Worm (Caenorhabditis elegans) whole organism, young adult: Measurements from ENCODE around the gene B0280.17.
"Not testable (repeated sequence)": the region's sequence is repeated elsewhere in the genome, so short reads cannot be mapped to it uniquely, and the experiment has no call there.

Source experiments
- B0019.2 ChIP-seq: fragments of 200-800 bp; sonication (Bioruptor generic); conservative IDR thresholded peaks from 2 replicates; pipeline ENCODE4 v1.3.6; 2022; ENCODE audit warnings: missing genetic modification reagents, missing genetic modification characterization, missing compliant biosample characterization
- C17E4.6 ChIP-seq: fragments of 200-800 bp; sonication (Bioruptor generic); IDR thresholded peaks from 2 replicates; pipeline ENCODE4 v1.3.6; 2022; ENCODE audit warnings: missing genetic modification reagents, missing genetic modification characterization, missing compliant biosample characterization
- F22D6.2 ChIP-seq: sonication (generic microtip); optimal IDR thresholded peaks from 2 replicates; lab custom pipeline; 2016; ENCODE audit warnings: mild to moderate bottlenecking, missing genetic modification characterization, missing compliant biosample characterization
- F49E8.2 ChIP-seq: sonication (generic microtip); optimal IDR thresholded peaks from 3 replicates; lab custom pipeline; 2017; ENCODE audit warnings: missing genetic modification characterization, mild to moderate bottlenecking, missing compliant biosample characterization, antibody characterized with exemption, moderate library complexity; ENCODE audit not compliant: insufficient read depth
- F52B5.7 ChIP-seq: sonication (generic microtip); optimal IDR thresholded peaks from 2 replicates; lab custom pipeline; 2016; ENCODE audit warnings: mild to moderate bottlenecking, missing genetic modification characterization, missing compliant biosample characterization
- F55B11.4 ChIP-seq: sonication (generic microtip); optimal IDR thresholded peaks from 2 replicates; lab custom pipeline; 2016; ENCODE audit warnings: missing compliant biosample characterization, missing genetic modification characterization, borderline replicate concordance; ENCODE audit not compliant: insufficient read depth
- K11D2.4 ChIP-seq: fragments of 200-800 bp; sonication (Bioruptor generic); IDR thresholded peaks from 2 replicates; pipeline ENCODE4 v1.3.6; 2022; ENCODE audit warnings: missing genetic modification reagents, missing genetic modification characterization, missing compliant biosample characterization
- K12H6.12 ChIP-seq: fragments of 200-800 bp; sonication (Bioruptor generic); optimal IDR thresholded peaks from 2 replicates; lab custom pipeline; 2018; ENCODE audit warnings: mild to moderate bottlenecking, missing genetic modification characterization, missing compliant biosample characterization
- Y53F4B.3 ChIP-seq: fragments of 200-800 bp; sonication (Bioruptor generic); IDR thresholded peaks from 2 replicates; pipeline ENCODE4 v1.3.6; 2022; ENCODE audit warnings: missing genetic modification reagents, missing genetic modification characterization, missing compliant biosample characterization
- Y53G8AR.9 ChIP-seq: fragments of 200-800 bp; sonication (Bioruptor generic); conservative IDR thresholded peaks from 2 replicates; pipeline ENCODE4 v1.3.6; 2022; ENCODE audit warnings: missing genetic modification reagents, missing genetic modification characterization, missing compliant biosample characterization
- attf-5 ChIP-seq: fragments of 200-800 bp; sonication (Bioruptor generic); optimal IDR thresholded peaks from 2 replicates; lab custom pipeline; 2018; ENCODE audit warnings: mild to moderate bottlenecking, missing genetic modification characterization, missing compliant biosample characterization
- cebp-1 ChIP-seq, 2 experiments: fragments of 200-800 bp in 1 of 2; sonication (Bioruptor generic) in 1 of 2; sonication (generic microtip) in 1 of 2; IDR thresholded peaks in 1 of 2; optimal IDR thresholded peaks in 1 of 2; 2 replicates each; pipeline versions ENCODE4 v1.3.6 to Lab custom; 2017 to 2022; ENCODE audit warnings: missing compliant biosample characterization in 2 of 2, missing genetic modification characterization in 2 of 2, mild to moderate bottlenecking in 1 of 2, missing genetic modification reagents in 1 of 2, moderate library complexity in 1 of 2
- ceh-91 ChIP-seq: fragments of 200-800 bp; sonication (Bioruptor generic); IDR thresholded peaks from 2 replicates; pipeline ENCODE4 v1.3.6; 2022; ENCODE audit warnings: missing genetic modification reagents, missing genetic modification characterization, missing compliant biosample characterization
- chd-7 ChIP-seq: sonication (generic microtip); optimal IDR thresholded peaks from 2 replicates; lab custom pipeline; 2016; ENCODE audit warnings: mild to moderate bottlenecking, missing genetic modification characterization, moderate library complexity, missing compliant biosample characterization
- dox-1 ChIP-seq: fragments of 200-800 bp; sonication (Bioruptor generic); IDR thresholded peaks from 2 replicates; pipeline ENCODE4 v1.3.6; 2022; ENCODE audit warnings: missing genetic modification reagents, missing genetic modification characterization, missing compliant biosample characterization
- hlh-26 ChIP-seq: fragments of 200-800 bp; sonication (Bioruptor generic); conservative IDR thresholded peaks from 2 replicates; pipeline ENCODE4 v1.3.6; 2022; ENCODE audit warnings: missing genetic modification reagents, missing genetic modification characterization, missing compliant biosample characterization
- hmg-1.2 ChIP-seq: fragments of 200-800 bp; sonication (Bioruptor generic); IDR thresholded peaks from 2 replicates; pipeline ENCODE4 v1.3.6; 2022; ENCODE audit warnings: missing genetic modification reagents, missing genetic modification characterization, missing compliant biosample characterization
- hrde-1 ChIP-seq: sonication (generic microtip); optimal IDR thresholded peaks from 2 replicates; lab custom pipeline; 2016; ENCODE audit warnings: missing genetic modification characterization, mild to moderate bottlenecking, missing compliant biosample characterization, moderate library complexity, missing genotype, missing genetic modification reagents, borderline replicate concordance
- lin-26 ChIP-seq: fragments of 200-800 bp; sonication (Bioruptor generic); IDR thresholded peaks from 2 replicates; pipeline ENCODE4 v1.3.6; 2022; ENCODE audit warnings: missing genetic modification reagents, missing genetic modification characterization, missing compliant biosample characterization
- lsl-1 ChIP-seq: fragments of 200-800 bp; sonication (Bioruptor generic); optimal IDR thresholded peaks from 2 replicates; lab custom pipeline; 2018; ENCODE audit warnings: mild to moderate bottlenecking, missing genetic modification characterization, moderate library complexity, missing compliant biosample characterization
- madf-3 ChIP-seq: fragments of 200-800 bp; sonication (Bioruptor generic); IDR thresholded peaks from 2 replicates; pipeline ENCODE4 v1.3.6; 2022; ENCODE audit warnings: missing genetic modification reagents, missing genetic modification characterization, missing compliant biosample characterization
- mes-4 ChIP-seq: sonication (generic microtip); optimal IDR thresholded peaks from 2 replicates; lab custom pipeline; 2016; ENCODE audit warnings: missing genotype, missing genetic modification characterization, missing compliant biosample characterization
- nfya-1 ChIP-seq: sonication (generic microtip); optimal IDR thresholded peaks from 2 replicates; lab custom pipeline; 2017; ENCODE audit warnings: antibody characterized with exemption, missing compliant biosample characterization, missing genetic modification characterization, borderline replicate concordance; ENCODE audit not compliant: insufficient read depth
- nhr-90 ChIP-seq: sonication (generic microtip); optimal IDR thresholded peaks from 2 replicates; lab custom pipeline; 2016; ENCODE audit warnings: missing genotype, mild to moderate bottlenecking, missing genetic modification characterization, missing compliant biosample characterization
- pbrm-1 ChIP-seq: fragments of 200-800 bp; sonication (Bioruptor generic); IDR thresholded peaks from 2 replicates; pipeline ENCODE4 v1.3.6; 2022; ENCODE audit warnings: missing genetic modification reagents, missing genetic modification characterization, missing compliant biosample characterization
- rcor-1 ChIP-seq: fragments of 200-800 bp; sonication (Bioruptor generic); IDR thresholded peaks from 2 replicates; pipeline ENCODE4 v1.3.6; 2022; ENCODE audit warnings: missing genetic modification reagents, missing genetic modification characterization, missing compliant biosample characterization
- rpc-1 ChIP-seq, 2 experiments: fragments of 150-350 bp in 1 of 2; sonication (generic microtip) in 1 of 2; optimal IDR thresholded peaks; 2 replicates each; lab custom pipeline; 2014 to 2018; ENCODE audit warnings: missing biosample characterization in 1 of 2, missing genetic modification characterization in 1 of 2, missing genetic modification reagents in 1 of 2, missing genotype in 1 of 2
- sdz-38 ChIP-seq: sonication (generic microtip); optimal IDR thresholded peaks from 2 replicates; lab custom pipeline; 2016; ENCODE audit warnings: missing genotype, missing genetic modification characterization, missing compliant biosample characterization
- sea-2 ChIP-seq: fragments of 200-800 bp; sonication (Bioruptor generic); IDR thresholded peaks from 2 replicates; pipeline ENCODE4 v1.3.6; 2022; ENCODE audit warnings: missing genetic modification characterization, missing compliant biosample characterization
- snpc-1.1 ChIP-seq: sonication (generic microtip); optimal IDR thresholded peaks from 2 replicates; lab custom pipeline; 2017; ENCODE audit warnings: missing genetic modification characterization, mild to moderate bottlenecking, missing compliant biosample characterization, antibody characterized with exemption, moderate library complexity, missing genotype, missing genetic modification reagents; ENCODE audit not compliant: insufficient read depth
- snpc-1.3 ChIP-seq: sonication (generic microtip); optimal IDR thresholded peaks from 2 replicates; lab custom pipeline; 2017; ENCODE audit warnings: missing genetic modification characterization, mild to moderate bottlenecking, missing compliant biosample characterization, antibody characterized with exemption, moderate library complexity, missing genotype, missing genetic modification reagents; ENCODE audit not compliant: insufficient read depth
- snpc-3.4 ChIP-seq: sonication (generic microtip); optimal IDR thresholded peaks from 2 replicates; lab custom pipeline; 2017; ENCODE audit warnings: missing genetic modification characterization, mild to moderate bottlenecking, missing compliant biosample characterization, antibody characterized with exemption, moderate library complexity, missing genotype, missing genetic modification reagents
- snpc-4 ChIP-seq, 5 experiments: fragments of 150-350 bp in 1 of 5; sonication (generic microtip) in 4 of 5; optimal IDR thresholded peaks; 2 replicates each; lab custom pipeline; 2014 to 2018; ENCODE audit warnings: missing genetic modification characterization in 5 of 5, missing biosample characterization in 3 of 5, antibody characterized with exemption in 2 of 5, mild to moderate bottlenecking in 2 of 5, missing compliant biosample characterization in 2 of 5, missing genotype in 2 of 5, moderate library complexity in 2 of 5, missing genetic modification reagents in 1 of 5
- sptf-2 ChIP-seq: fragments of 200-800 bp; sonication (Bioruptor generic); optimal IDR thresholded peaks from 2 replicates; lab custom pipeline; 2018; ENCODE audit warnings: mild to moderate bottlenecking, missing genetic modification characterization, missing compliant biosample characterization
- tbx-9 ChIP-seq: sonication (generic microtip); optimal IDR thresholded peaks from 2 replicates; lab custom pipeline; 2016; ENCODE audit warnings: borderline replicate concordance, missing genetic modification characterization, inconsistent platforms, missing compliant biosample characterization
- zfh-2 ChIP-seq: fragments of 200-800 bp; sonication (Bioruptor generic); conservative IDR thresholded peaks from 2 replicates; pipeline ENCODE4 v1.3.6; 2022; ENCODE audit warnings: missing genetic modification reagents, missing genetic modification characterization, missing compliant biosample characterization
- ztf-18 ChIP-seq: sonication (generic microtip); optimal IDR thresholded peaks from 2 replicates; lab custom pipeline; 2016; ENCODE audit warnings: missing genotype, mild to moderate bottlenecking, missing genetic modification characterization, missing compliant biosample characterization
- ztf-6 ChIP-seq: fragments of 200-800 bp; sonication (Bioruptor generic); IDR thresholded peaks from 2 replicates; pipeline ENCODE4 v1.3.6; 2022; ENCODE audit warnings: missing genetic modification reagents, missing genetic modification characterization, missing compliant biosample characterization

The B0280.17 gene

DNA sequence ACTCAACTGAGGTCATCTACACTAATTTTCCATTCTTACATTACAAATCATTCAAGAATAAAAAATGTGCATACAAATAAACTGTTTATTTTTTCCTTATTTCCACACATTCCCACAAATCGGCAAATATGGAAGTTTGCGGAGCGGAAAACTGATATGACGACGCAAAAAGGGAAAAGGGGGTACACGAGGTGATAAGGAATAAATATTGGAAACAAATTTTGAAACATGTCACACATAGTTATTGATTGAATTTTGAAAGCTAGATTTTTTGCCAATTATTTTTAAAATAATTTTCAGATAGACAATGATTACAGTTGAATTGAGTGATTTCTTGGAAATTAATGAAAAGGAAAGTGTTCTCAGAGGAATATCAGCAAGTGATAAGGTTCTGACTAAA is 7.3 kb downstream of the B0280.17 start, which contains the start of gene viro-2:
TSS of gene viro-2 (plus strand) at position 301 of the 400 bp plus-strand sequence.
- TF ChIP-seq F22D6.2 (tag; lab: Kevin White, UChicago); F52B5.7 (tag; lab: Kevin White, UChicago); lin-26 (GFP tag; lab: Robert Waterston, UW): not testable (repeated sequence)

DNA sequence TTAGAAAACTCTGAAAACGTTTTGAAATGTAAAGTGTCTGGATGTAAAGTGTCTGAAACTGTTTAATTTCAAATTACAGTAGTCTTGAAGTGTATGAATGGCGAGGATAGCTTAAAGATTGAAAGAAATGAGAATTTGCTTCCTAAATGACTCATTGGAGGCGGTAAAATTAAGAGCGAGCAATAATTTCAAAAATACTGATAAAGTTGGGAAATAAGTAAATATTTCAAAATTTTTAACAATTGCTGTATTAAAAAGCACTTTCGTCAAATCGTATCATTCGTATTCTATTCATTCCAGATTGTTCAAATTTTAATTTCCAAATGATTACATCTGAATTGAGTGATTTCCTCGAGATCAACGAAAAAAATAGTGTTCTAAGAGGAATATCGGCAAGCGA is 11.6 kb downstream of the B0280.17 start, which contains the start of gene B0280.2:
TSS of gene B0280.2 (plus strand) at position 301 of the 400 bp plus-strand sequence.
- TF ChIP-seq cebp-1 (GFP tag; IDR thresholded peaks at IDR 0.05; lab: Robert Waterston, UW) (no peak), cebp-1 (tag; optimal IDR thresholded peaks at IDR 0.05; lab: Kevin White, UChicago) (no peak), Y53F4B.3 (no peak), lin-26 (GFP tag; lab: Robert Waterston, UW) (no peak), dox-1 (GFP tag; lab: Robert Waterston, UW) (no peak), nhr-90 (no peak), zfh-2 (GFP tag; lab: Robert Waterston, UW) (no peak), attf-5 (GFP tag; lab: Kevin White, UChicago) (no peak), sea-2 (GFP tag; lab: Robert Waterston, UW) (no peak), C17E4.6 (GFP tag; lab: Robert Waterston, UW) (no peak), madf-3 (GFP tag; lab: Robert Waterston, UW) (no peak)
- TF ChIP-seq, all 124 proteins: peak for 0

DNA sequence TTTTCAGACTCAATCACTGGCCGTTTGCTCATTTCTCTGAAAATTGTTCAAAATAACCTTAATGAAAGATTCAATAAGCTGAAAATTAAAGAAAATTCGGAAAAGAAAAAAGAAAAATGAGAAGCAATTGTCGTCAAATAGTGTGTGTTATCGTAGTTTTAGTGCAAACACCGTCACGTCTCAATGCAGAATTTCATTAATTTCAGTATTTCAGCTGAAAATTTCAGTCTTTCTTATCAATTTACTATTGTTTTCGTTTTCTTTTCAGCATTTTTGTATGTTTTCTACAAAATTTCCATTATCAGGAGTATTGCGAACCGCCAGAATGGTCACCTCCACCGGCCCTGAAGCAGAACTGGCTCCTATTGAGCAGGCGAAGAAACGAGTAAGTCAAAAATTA is 13.1 kb downstream of the B0280.17 start, which contains the start of the genes B0280.9 and rpia-1:
TSS of gene B0280.9 (minus strand) at position 36 of the 400 bp plus-strand sequence.
TSS of gene rpia-1 (plus strand) at position 269 of the 400 bp plus-strand sequence.
- TF ChIP-seq lsl-1 (GFP tag; lab: Kevin White, UChicago) (peak; percentile 14), tbx-9 (tag; lab: Kevin White, UChicago) (no peak), snpc-3.4 (tag; lab: Kevin White, UChicago) (peak; percentile 12), snpc-4 (GFP tag; optimal IDR thresholded peaks at IDR 0.05; lab: Kevin White, UChicago) (no peak), snpc-4 (tag; optimal IDR thresholded peaks at IDR 0.05; lab: Kevin White, UChicago) (peak in 1 of 4 experiments; percentile 13), snpc-1.3 (peak; percentile 41), B0019.2 (GFP tag; lab: Robert Waterston, UW) (no peak), snpc-1.1 (tag; lab: Kevin White, UChicago) (peak; percentile 32), cebp-1 (GFP tag; IDR thresholded peaks at IDR 0.05; lab: Robert Waterston, UW) (no peak), cebp-1 (tag; optimal IDR thresholded peaks at IDR 0.05; lab: Kevin White, UChicago) (peak; percentile 6), sea-2 (GFP tag; lab: Robert Waterston, UW) (no peak), hmg-1.2 (GFP tag; lab: Robert Waterston, UW) (peak; percentile 28; the same call in 1 of the 2 replicates), rpc-1 (optimal IDR thresholded peaks at IDR 0.05; lab: Kevin White, UChicago) (no peak), rpc-1 (tag; optimal IDR thresholded peaks at IDR 0.05; lab: Kevin White, UChicago) (no peak)

DNA sequence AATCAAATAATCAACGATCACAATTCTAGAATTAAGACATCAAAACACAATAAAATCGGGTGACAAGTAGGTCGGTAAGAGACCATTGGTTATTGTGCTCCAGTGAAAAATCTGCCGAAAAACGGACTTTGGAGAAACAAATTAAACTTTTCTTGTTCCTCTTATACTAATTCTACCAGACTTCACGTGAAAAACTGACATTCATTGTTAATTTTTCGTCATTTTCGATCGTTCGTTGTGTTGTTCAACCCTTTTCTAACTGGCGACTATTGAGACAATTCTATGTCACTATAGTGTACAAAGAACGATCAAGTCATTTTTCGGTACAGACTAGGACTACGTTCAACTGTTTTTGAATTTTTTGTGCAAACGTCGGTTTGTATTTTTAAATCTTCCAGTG is 15.4 kb downstream of the B0280.17 start:
- TF ChIP-seq rcor-1 (no peak), ztf-6 (GFP tag; lab: Robert Waterston, UW) (no peak), C17E4.6 (GFP tag; lab: Robert Waterston, UW) (no peak), K11D2.4 (GFP tag; lab: Robert Waterston, UW) (no peak), lin-26 (GFP tag; lab: Robert Waterston, UW) (no peak), mes-4 (tag; lab: Kevin White, UChicago) (no peak), K12H6.12 (tag; lab: Kevin White, UChicago) (no peak), pbrm-1 (no peak), lsl-1 (GFP tag; lab: Kevin White, UChicago) (no peak), tbx-9 (tag; lab: Kevin White, UChicago) (no peak), nfya-1 (tag; lab: Kevin White, UChicago) (no peak), F55B11.4 (tag; lab: Kevin White, UChicago) (no peak), Y53G8AR.9 (GFP tag; lab: Robert Waterston, UW) (0 out of 2 replicates have a peak, but pooled peaks have one; percentile 13), attf-5 (GFP tag; lab: Kevin White, UChicago) (no peak), F49E8.2 (tag; lab: Kevin White, UChicago) (no peak), sptf-2 (GFP tag; lab: Kevin White, UChicago) (no peak), chd-7 (tag; lab: Kevin White, UChicago) (peak; percentile 15), sdz-38 (tag; lab: Kevin White, UChicago) (no peak), hlh-26 (GFP tag; lab: Robert Waterston, UW) (no peak), ztf-18 (tag; lab: Kevin White, UChicago) (no peak), F52B5.7 (tag; lab: Kevin White, UChicago) (no peak), ceh-91 (GFP tag; lab: Robert Waterston, UW) (no peak), hrde-1 (tag; lab: Kevin White, UChicago) (no peak)
